Worm (Caenorhabditis elegans): ENCODE data around the gene T10D4.15.

- TF ChIP-seq him-1 (tag; optimal IDR thresholded peaks at IDR 0.05): no peak
- TF ChIP-seq dao-5 (tag; optimal IDR thresholded peaks at IDR 0.05): no peak
- TF ChIP-seq W03F9.2 (tag; optimal IDR thresholded peaks at IDR 0.05): no peak
Measured at ce11 chrII:3172176-3172575, 26.2 kb downstream of the T10D4.15 start, which contains the start of gene Y27F2A.10.

All from whole organism, L4/young adult.